Fruit fly (Drosophila melanogaster): Measurements from ENCODE around the gene CG9570.
"Not testable (repeated sequence)": the region's sequence is repeated elsewhere in the genome, so short reads cannot be mapped to it uniquely, and the experiment has no call there.

The CG9570 gene

DNA sequence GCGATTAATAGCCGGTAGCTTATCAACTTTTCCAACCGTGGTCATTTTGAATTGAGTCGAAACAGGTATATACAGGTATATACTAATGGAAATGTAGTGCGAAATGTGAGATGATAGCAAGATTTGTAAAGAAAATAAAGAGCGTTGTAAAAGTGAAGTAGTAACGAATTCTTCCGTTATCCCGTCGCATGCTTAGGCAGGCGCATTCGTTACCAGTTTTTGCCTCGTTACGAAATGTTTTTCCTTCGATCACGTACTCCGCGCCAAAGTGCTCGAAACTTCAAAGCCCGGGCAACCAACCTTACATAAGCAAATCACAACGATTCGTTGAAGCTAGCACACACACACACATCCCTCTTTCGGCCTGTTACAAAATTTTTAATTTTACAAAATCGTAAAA is at the start of gene CG9570:
TSS of gene CG9570 (plus strand) at position 301 of the 400 bp plus-strand sequence.
- TF ChIP-seq noc (tag; optimal IDR thresholded peaks at IDR 0.05), result no peak

DNA sequence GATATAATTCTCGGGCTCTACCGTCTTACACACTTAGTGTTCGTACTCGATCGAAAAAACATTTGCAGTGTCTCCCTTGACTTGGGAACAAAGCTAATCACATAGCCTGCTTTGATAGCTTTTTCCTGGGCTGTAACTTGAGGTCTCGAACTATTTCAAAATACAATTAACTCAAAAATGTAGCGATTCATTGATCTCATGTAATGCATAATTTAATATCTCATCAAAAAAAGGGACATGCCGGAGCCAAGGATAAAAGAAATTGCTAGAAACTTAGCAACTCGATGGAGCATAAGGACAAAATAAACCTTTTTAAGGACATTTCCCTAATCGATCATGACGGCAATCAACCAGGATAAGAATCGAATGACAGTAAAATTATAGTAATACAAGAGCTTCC is 49.1 kb upstream of the CG9570 start, which contains the start of gene lky:
TSS of gene lky (minus strand) at position 101 of the 400 bp plus-strand sequence.
- no peak for TF ChIP-seq noc (tag; optimal IDR thresholded peaks at IDR 0.05)

DNA sequence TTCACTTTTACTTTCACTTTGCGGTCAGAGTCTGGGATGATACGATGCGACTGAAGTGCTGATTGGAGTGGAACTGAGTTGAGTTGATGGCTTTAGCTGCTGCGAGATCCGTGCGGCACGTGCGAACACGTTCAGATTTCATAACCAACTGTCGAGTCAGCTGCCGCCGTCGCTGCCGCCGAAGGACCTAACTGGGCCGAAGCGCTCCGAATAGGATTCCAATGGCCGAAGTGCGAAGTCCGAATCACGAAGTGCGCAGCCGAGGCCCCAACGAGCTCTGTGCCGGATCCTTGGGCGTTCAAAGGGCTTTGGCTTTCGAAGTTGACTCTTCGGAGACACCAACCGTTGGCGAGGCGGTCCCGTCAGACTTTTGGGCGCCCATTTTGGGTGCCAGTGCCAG is 11.5 kb downstream of the CG9570 start, which contains the start of gene Dop2R:
TSS of gene Dop2R (minus strand) at position 131 of the 400 bp plus-strand sequence.
- TF ChIP-seq noc (tag; optimal IDR thresholded peaks at IDR 0.05), result no peak

DNA sequence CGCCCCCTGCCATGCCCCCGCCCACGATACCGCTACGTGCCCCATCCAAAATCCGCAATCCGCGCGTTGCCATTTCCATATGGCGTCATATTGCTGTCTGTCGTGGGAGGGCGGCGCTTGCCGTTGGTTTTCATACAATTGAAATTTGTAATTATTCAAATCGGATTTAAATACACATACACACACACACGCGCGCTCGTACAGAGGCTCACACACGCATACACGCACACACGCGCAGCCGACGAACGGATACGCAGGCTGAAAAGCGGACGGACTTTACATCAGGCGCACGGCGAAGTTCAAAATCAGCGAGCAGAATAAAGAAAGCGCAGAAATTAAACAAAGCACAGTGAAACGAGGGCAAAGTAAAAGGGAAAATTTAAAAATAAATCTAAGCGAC is 15.9 kb downstream of the CG9570 start:
- TF ChIP-seq noc (tag; optimal IDR thresholded peaks at IDR 0.05), result no peak

DNA sequence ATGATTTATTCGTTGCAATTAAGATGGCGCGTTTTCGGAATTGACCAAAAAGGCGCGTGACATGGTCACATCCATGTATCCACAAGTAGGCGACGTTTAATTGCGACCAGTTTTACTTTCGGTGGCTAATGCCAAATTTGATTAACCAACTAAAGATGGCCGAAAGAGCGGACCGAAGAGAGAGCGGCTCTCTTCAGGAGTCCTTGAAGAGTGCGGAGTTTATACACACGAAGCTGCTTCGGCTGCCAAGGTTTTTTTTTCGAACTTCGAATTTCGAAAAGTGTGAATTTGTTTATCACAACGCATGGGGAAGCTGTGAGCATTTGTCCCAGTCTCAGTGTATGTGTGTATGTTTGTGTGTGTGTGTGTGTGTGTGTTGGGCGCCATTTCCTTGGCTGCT is 32.7 kb downstream of the CG9570 start:
- no peak for TF ChIP-seq noc (tag; optimal IDR thresholded peaks at IDR 0.05)

DNA sequence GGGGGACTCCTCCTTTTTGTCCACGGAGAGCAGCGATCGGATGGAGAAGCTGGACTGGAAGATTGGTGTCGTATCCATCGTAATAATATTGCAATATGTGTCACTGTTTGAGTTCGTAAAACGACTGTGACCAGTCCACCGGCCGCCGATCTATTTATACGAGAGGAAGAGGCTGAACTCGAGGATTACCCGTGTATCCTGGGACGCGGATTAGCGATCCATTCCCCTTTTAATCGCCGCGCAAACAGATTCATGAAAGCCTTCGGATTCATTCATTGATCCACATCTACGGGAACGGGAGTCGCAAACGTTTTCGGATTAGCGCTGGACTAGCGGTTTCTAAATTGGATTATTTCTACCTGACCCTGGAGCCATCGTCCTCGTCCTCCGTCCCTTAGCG is 41.2 kb downstream of the CG9570 start, which contains the start of gene fd19B:
TSS of gene fd19B (minus strand) at position 101 of the 400 bp plus-strand sequence.
- TF ChIP-seq noc (tag; optimal IDR thresholded peaks at IDR 0.05), result no peak

DNA sequence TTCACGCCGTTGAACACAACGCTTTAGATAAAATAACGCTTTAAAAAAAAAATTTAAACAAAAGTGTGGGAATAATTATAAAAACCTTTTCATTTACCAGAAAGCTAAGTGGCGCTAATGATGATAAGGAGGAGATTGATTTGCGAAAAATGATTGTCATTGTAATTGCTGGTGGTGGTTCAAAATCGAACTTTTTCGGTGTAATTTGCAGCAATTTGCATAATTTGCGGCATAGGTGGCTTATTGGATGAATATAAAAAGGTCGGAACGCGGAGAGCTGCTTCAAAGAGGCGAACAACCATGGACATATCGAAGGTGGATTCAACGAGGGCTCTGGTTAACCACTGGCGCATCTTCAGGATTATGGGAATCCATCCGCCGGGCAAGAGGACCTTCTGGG is 43.0 kb downstream of the CG9570 start, which contains the start of gene Or19b:
TSS of gene Or19b (plus strand) at position 301 of the 400 bp plus-strand sequence.
- TF ChIP-seq noc (tag; optimal IDR thresholded peaks at IDR 0.05), result not testable (repeated sequence)

DNA sequence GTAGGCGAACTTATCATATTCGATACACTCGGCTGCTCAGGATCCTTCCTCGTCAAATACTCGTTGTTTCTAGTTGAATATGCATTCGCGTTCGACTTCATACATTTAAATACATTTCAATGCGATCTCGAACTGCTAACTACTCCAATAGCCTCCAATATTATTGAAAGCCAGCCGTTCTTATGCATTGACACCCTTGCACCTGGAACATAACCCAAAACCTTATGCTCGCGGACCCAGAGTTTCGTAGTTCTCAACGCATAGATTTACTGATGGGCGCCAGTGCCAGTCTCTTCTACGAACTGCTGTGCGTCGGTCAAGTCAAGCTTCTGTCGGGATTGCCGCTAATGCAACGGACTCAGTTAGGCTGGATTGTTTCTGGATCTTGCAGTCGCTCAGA is 45.3 kb downstream of the CG9570 start, which contains the start of gene CG42581:
TSS of gene CG42581 (minus strand) at position 101 of the 400 bp plus-strand sequence.
- TF ChIP-seq noc (tag; optimal IDR thresholded peaks at IDR 0.05), result not testable (repeated sequence)
